Worm (Caenorhabditis elegans) whole organism, mixed stage, embryonic: ENCODE results near the gene F45E12.6.

Experiments
- M03D4.4 ChIP-seq: sonication (generic microtip); optimal IDR thresholded peaks from 2 replicates; lab custom pipeline; 2017; ENCODE audit warnings: mild to moderate bottlenecking, missing genetic modification characterization, missing compliant biosample characterization
- bed-3 ChIP-seq: fragments of 200-800 bp; sonication (Bioruptor generic); optimal IDR thresholded peaks from 3 replicates; lab custom pipeline; 2018; ENCODE audit warnings: mild to moderate bottlenecking, missing genetic modification characterization, moderate library complexity, missing compliant biosample characterization
- ceh-39 ChIP-seq: fragments of 150-350 bp; optimal IDR thresholded peaks from 2 replicates; lab custom pipeline; 2014; ENCODE audit warnings: missing biosample characterization, missing genetic modification characterization
- ceh-43 ChIP-seq: fragments of 200-800 bp; sonication (Bioruptor generic); optimal IDR thresholded peaks from 2 replicates; lab custom pipeline; 2018; ENCODE audit warnings: mild to moderate bottlenecking, missing genetic modification characterization, moderate library complexity, missing compliant biosample characterization
- ceh-83 ChIP-seq: fragments of 200-800 bp; sonication (Bioruptor generic); optimal IDR thresholded peaks from 2 replicates; lab custom pipeline; 2018; ENCODE audit warnings: mild to moderate bottlenecking, missing genetic modification characterization, missing compliant biosample characterization
- ces-1 ChIP-seq: fragments of 150-350 bp; optimal IDR thresholded peaks from 2 replicates; lab custom pipeline; 2014; ENCODE audit warnings: missing biosample characterization, missing genetic modification reagents, missing genetic modification characterization
- drap-1 ChIP-seq: fragments of 200-800 bp; sonication (Bioruptor generic); optimal IDR thresholded peaks from 3 replicates; lab custom pipeline; 2018; ENCODE audit warnings: mild to moderate bottlenecking, missing genetic modification characterization, missing compliant biosample characterization
- elt-1 ChIP-seq: sonication (generic microtip); optimal IDR thresholded peaks from 2 replicates; lab custom pipeline; 2017; ENCODE audit warnings: missing genetic modification characterization, mild to moderate bottlenecking, missing compliant biosample characterization, antibody characterized with exemption, moderate library complexity, borderline replicate concordance; ENCODE audit not compliant: insufficient read depth
- elt-3 ChIP-seq: fragments of 150-350 bp; optimal IDR thresholded peaks from 2 replicates; lab custom pipeline; 2014; ENCODE audit warnings: missing biosample characterization, missing genetic modification characterization
- flh-1 ChIP-seq: fragments of 200-800 bp; sonication (Bioruptor generic); optimal IDR thresholded peaks from 2 replicates; lab custom pipeline; 2018; ENCODE audit warnings: mild to moderate bottlenecking, missing genetic modification characterization, moderate library complexity, missing compliant biosample characterization
- ham-2 ChIP-seq: fragments of 200-800 bp; sonication (Bioruptor generic); optimal IDR thresholded peaks from 2 replicates; lab custom pipeline; 2018; ENCODE audit warnings: mild to moderate bottlenecking, missing genetic modification characterization, missing compliant biosample characterization
- hlh-1 ChIP-seq: fragments of 150-350 bp; optimal IDR thresholded peaks from 2 replicates; lab custom pipeline; 2014; ENCODE audit warnings: missing biosample characterization, missing genetic modification reagents, missing genetic modification characterization
- lin-32 ChIP-seq: fragments of 200-800 bp; sonication (Bioruptor generic); optimal IDR thresholded peaks from 2 replicates; lab custom pipeline; 2018; ENCODE audit warnings: mild to moderate bottlenecking, missing genetic modification characterization, missing compliant biosample characterization
- lsy-2 ChIP-seq: fragments of 150-350 bp; optimal IDR thresholded peaks from 2 replicates; lab custom pipeline; 2014; ENCODE audit warnings: missing biosample characterization, missing genetic modification characterization
- mep-1 ChIP-seq: fragments of 150-350 bp; optimal IDR thresholded peaks from 2 replicates; lab custom pipeline; 2017; ENCODE audit warnings: missing biosample characterization, missing genetic modification reagents, missing genetic modification characterization, inconsistent platforms
- nhr-12 ChIP-seq: fragments of 150-350 bp; optimal IDR thresholded peaks from 2 replicates; lab custom pipeline; 2014; ENCODE audit warnings: missing biosample characterization, missing genetic modification characterization
- nhr-2 ChIP-seq: fragments of 150-350 bp; optimal IDR thresholded peaks from 2 replicates; lab custom pipeline; 2014; ENCODE audit warnings: missing biosample characterization, missing genetic modification characterization
- nhr-237 ChIP-seq: fragments of 150-350 bp; optimal IDR thresholded peaks from 2 replicates; lab custom pipeline; 2014; ENCODE audit warnings: missing biosample characterization, missing genetic modification characterization
- nhr-28 ChIP-seq: fragments of 150-350 bp; optimal IDR thresholded peaks from 2 replicates; lab custom pipeline; 2014; ENCODE audit warnings: missing biosample characterization, missing genetic modification characterization
- pha-4 ChIP-seq: fragments of 150-350 bp; optimal IDR thresholded peaks from 2 replicates; lab custom pipeline; 2018; ENCODE audit warnings: missing biosample characterization, missing genetic modification reagents, missing genetic modification characterization
- sem-2 ChIP-seq: fragments of 200-800 bp; sonication (Bioruptor generic); optimal IDR thresholded peaks from 2 replicates; lab custom pipeline; 2018; ENCODE audit warnings: mild to moderate bottlenecking, missing genetic modification characterization, missing compliant biosample characterization
- snpc-4 ChIP-seq: fragments of 150-350 bp; optimal IDR thresholded peaks from 2 replicates; lab custom pipeline; 2014; ENCODE audit warnings: missing biosample characterization, missing genetic modification characterization
- unc-120 ChIP-seq: sonication (generic microtip); optimal IDR thresholded peaks from 2 replicates; lab custom pipeline; 2017; ENCODE audit warnings: missing genetic modification characterization, missing compliant biosample characterization; ENCODE audit not compliant: poor library complexity, severe bottlenecking
- unc-39 ChIP-seq: fragments of 150-350 bp; optimal IDR thresholded peaks from 2 replicates; lab custom pipeline; 2014; ENCODE audit warnings: missing biosample characterization, missing genetic modification characterization
- unc-62 ChIP-seq: fragments of 150-350 bp; optimal IDR thresholded peaks from 2 replicates; lab custom pipeline; 2014; ENCODE audit warnings: missing biosample characterization, missing genetic modification reagents, missing genetic modification characterization
- zip-8 ChIP-seq: fragments of 150-350 bp; optimal IDR thresholded peaks from 2 replicates; lab custom pipeline; 2014; ENCODE audit warnings: missing biosample characterization, missing genetic modification characterization
- ztf-11 ChIP-seq: fragments of 150-350 bp; optimal IDR thresholded peaks from 2 replicates; lab custom pipeline; 2014; ENCODE audit warnings: missing biosample characterization, missing genetic modification characterization

The F45E12.6 gene

DNA sequence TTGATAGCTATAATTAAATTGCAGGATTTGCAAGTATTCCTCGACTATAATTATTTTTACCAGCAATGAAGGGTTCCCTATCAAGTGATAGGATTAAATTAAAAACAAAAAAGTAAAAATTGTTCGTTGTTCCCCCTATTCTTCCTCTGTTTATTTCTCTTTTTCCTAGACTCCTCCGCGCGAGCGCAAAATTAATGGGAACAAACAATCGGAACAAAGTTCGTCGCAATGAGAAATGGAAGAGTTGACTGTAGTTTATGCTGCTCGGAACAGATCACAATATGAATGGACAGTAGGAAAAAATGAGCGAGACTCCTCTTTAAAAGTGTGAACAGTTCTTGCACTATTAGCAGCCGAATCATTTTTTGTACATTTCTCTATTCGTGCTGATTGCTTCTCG lies 26.7 kb upstream of the F45E12.6 start:
- TF ChIP-seq snpc-4 (tag; lab: Kevin White, UChicago) (no peak), zip-8 (no peak), ham-2 (GFP tag; lab: Kevin White, UChicago) (no peak), unc-39 (tag; lab: Kevin White, UChicago) (no peak), elt-3 (tag; lab: Kevin White, UChicago) (no peak)
- TF ChIP-seq, all 35 proteins: peak for 0

DNA sequence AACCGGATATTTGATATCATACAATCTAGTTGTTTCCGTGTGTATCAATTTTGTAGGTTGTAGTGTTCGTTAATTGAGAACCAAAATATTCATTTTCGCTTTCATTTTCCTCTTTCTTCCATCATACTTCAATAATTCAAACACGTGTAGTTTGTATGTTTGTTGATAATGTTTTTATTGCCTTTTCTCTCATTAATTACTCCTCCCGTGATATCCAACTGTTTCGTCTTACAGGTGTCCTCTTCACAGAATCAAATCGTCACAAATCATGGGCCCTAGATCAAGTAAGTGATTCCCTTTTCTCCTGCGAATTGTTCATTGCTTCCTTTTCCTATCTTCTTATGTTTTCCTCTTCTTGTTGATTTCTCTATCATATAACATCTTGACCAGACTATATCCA lies 25.0 kb upstream of the F45E12.6 start, which contains the start of gene nhr-21:
TSS of gene nhr-21 (plus strand) at position 235 of the 400 bp plus-strand sequence.
- peak; percentile 47 for TF ChIP-seq unc-62
- TF ChIP-seq ceh-43 (GFP tag; lab: Kevin White, UChicago), result no peak
- TF ChIP-seq elt-1 (tag; lab: Kevin White, UChicago), result no peak

DNA sequence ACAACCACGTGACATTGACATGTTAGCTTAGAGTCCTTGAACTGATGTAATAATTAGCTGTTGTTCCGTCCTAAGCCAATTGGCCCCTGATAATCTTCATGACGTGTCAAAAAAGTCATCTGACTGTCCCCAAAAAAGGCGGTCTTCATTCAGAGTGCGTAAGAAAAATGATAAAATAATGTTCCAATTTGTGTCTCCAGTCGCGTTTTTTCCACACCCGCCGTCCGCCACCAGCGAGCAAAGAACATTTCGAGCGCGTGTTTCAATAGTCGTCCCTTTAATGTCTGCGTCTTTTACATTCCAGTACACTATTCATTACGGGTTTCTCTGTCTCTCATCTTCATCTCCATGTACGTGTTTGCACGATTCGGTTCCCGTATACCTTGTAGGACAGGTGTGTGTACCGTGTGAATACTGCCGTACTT lies 23.5 kb upstream of the F45E12.6 start:
- TF ChIP-seq ces-1 (no peak), nhr-28 (tag; lab: Kevin White, UChicago) (no peak), pha-4 (peak; percentile 27), mep-1 (tag; lab: Kevin White, UChicago) (peak; percentile 50)

DNA sequence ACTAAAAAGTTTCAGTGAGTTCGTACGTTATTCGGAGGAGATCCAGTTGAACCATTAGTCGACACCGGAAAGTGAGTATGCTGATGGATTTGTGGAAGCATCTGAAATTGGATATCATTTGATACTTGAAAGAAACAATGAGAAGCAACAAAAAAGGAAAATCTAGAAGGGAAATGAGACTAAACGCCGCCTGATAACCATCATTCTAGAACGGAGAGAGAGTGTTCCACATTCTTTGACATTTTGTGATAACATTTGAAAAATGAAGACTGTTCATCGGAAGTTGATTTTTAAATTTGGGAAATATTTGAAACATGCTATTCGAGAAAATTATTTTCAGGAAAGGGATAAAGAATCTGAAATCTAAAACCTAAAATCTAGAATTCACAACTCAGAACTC lies 17.2 kb upstream of the F45E12.6 start, which contains the start of gene npax-1:
TSS of gene npax-1 (minus strand) at position 101 of the 400 bp plus-strand sequence.
- TF ChIP-seq snpc-4 (tag; lab: Kevin White, UChicago) (no peak), lin-32 (no peak), drap-1 (no peak), nhr-2 (tag; lab: Kevin White, UChicago) (no peak), zip-8 (no peak), unc-39 (tag; lab: Kevin White, UChicago) (no peak), hlh-1 (tag; lab: Kevin White, UChicago) (no peak), ham-2 (GFP tag; lab: Kevin White, UChicago) (no peak), unc-62 (no peak)

DNA sequence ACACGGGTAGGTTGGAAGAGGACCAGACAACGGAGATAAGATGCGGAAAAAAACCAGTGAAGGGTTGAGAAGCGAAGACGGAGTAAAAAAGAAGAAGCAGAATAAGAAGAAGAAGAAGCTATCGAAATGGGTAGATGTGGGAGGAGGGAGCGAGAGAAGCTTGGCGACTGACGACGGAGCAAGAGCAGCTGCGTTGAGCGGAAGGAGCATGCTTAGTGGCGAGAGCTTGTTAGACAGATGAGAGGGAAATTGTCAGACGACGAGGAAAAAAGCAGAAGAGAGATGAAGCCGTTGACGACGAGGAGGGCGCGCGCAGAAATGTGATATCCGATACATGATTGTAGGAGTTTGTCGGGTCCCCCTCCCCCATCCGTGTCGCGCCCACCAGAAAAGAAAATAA lies 13.0 kb upstream of the F45E12.6 start:
- TF ChIP-seq hlh-1 (tag; lab: Kevin White, UChicago) (peak; percentile 12), sem-2 (no peak), ham-2 (GFP tag; lab: Kevin White, UChicago) (no peak), ceh-39 (tag; lab: Kevin White, UChicago) (no peak), unc-120 (tag; lab: Kevin White, UChicago) (peak; percentile 20), pha-4 (no peak), ces-1 (peak; percentile 47), bed-3 (no peak), elt-1 (tag; lab: Kevin White, UChicago) (no peak), lsy-2 (tag; lab: Kevin White, UChicago) (no peak), M03D4.4 (tag; lab: Kevin White, UChicago) (no peak), nhr-12 (tag; lab: Kevin White, UChicago) (no peak), unc-39 (tag; lab: Kevin White, UChicago) (no peak), drap-1 (no peak), nhr-2 (tag; lab: Kevin White, UChicago) (no peak), unc-62 (peak; percentile 11), nhr-28 (tag; lab: Kevin White, UChicago) (no peak), lin-32 (no peak)

DNA sequence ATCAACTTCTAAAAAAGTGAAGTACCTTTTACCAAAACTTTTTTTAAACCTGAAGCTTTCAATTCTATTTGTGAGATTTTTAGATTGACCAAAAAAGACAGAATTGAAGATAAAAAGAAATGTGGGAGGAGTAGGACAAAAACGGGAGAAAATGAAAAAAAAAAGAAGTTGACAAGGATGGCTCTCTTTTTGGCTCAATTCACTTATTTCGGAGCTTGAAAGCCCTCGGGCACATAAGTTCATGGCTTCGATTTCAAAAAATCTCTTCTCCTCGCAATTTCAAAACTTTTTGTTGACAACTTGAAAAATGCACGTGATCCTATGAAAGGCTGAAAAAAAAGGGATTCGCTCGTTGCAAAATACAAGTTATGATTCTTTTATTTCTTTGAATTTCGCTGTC lies 12.2 kb upstream of the F45E12.6 start:
- no peak for TF ChIP-seq pha-4
- TF ChIP-seq ces-1, result peak; percentile 32
- TF ChIP-seq ztf-11 (tag; lab: Kevin White, UChicago), result no peak
- TF ChIP-seq bed-3, result no peak

DNA sequence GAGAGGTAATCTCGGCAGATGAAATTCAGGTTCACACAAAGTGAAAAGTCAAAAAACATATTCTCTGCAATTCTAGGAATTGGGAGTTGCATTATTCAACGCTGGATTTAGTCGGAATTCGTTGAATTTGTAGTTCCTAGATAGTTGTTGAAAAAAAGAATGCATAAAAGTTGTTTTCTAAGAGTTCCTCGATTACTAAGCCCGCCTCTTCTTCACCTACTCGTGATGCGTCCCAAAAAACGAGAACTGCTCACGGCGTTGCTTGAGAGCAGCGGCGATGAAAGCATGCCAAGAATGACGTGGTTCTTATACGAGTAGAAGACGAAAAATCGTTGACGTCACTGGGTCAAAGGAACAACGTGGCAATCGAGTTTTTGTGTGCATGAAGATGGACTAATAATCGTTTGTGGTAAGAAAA lies 11.1 kb upstream of the F45E12.6 start:
- TF ChIP-seq snpc-4 (tag; lab: Kevin White, UChicago) (no peak), elt-3 (tag; lab: Kevin White, UChicago) (no peak), flh-1 (no peak), unc-62 (no peak), zip-8 (no peak), ceh-83 (no peak), M03D4.4 (tag; lab: Kevin White, UChicago) (no peak), ceh-43 (GFP tag; lab: Kevin White, UChicago) (no peak), bed-3 (no peak), hlh-1 (tag; lab: Kevin White, UChicago) (no peak), elt-1 (tag; lab: Kevin White, UChicago) (no peak), nhr-237 (tag; lab: Kevin White, UChicago) (no peak), unc-120 (tag; lab: Kevin White, UChicago) (no peak)
